Worm (Caenorhabditis elegans) whole organism, early embryonic: ENCODE data around the gene R102.4.

Experiments
- F13C5.2 ChIP-seq: sonication (generic microtip); optimal IDR thresholded peaks from 2 replicates; lab custom pipeline; 2017; ENCODE audit warnings: mild to moderate bottlenecking, missing genetic modification characterization, inconsistent platforms, missing compliant biosample characterization
- ama-1 ChIP-seq: fragments of 150-350 bp; optimal IDR thresholded peaks from 2 replicates; lab custom pipeline; 2014
- ceh-13 ChIP-seq: fragments of 200-800 bp; sonication (Bioruptor generic); optimal IDR thresholded peaks from 2 replicates; lab custom pipeline; 2018; ENCODE audit warnings: mild to moderate bottlenecking, missing genetic modification characterization, missing compliant biosample characterization
- ceh-36 ChIP-seq: sonication (generic microtip); optimal IDR thresholded peaks from 2 replicates; lab custom pipeline; 2016; ENCODE audit warnings: missing genetic modification characterization, inconsistent platforms, missing compliant biosample characterization
- ets-7 ChIP-seq: sonication (generic microtip); optimal IDR thresholded peaks from 2 replicates; lab custom pipeline; 2016; ENCODE audit warnings: missing genotype, missing genetic modification characterization, missing compliant biosample characterization
- flt-1 ChIP-seq: fragments of 200-800 bp; sonication (Bioruptor generic); IDR thresholded peaks from 2 replicates; pipeline ENCODE4 v1.3.6; 2022; ENCODE audit warnings: missing genetic modification characterization, missing compliant biosample characterization
- pes-1 ChIP-seq: fragments of 200-800 bp; sonication (Bioruptor generic); IDR thresholded peaks from 2 replicates; pipeline ENCODE4 v1.3.6; 2022; ENCODE audit warnings: missing genetic modification reagents, missing genetic modification characterization, missing compliant biosample characterization
- sea-1 ChIP-seq: fragments of 200-800 bp; sonication (Bioruptor generic); conservative IDR thresholded peaks from 2 replicates; pipeline ENCODE4 v1.3.6; 2022; ENCODE audit warnings: missing genetic modification characterization, missing compliant biosample characterization
- tbx-11 ChIP-seq: fragments of 200-800 bp; sonication (Bioruptor generic); IDR thresholded peaks from 2 replicates; pipeline ENCODE4 v1.3.6; 2022; ENCODE audit warnings: missing genetic modification characterization, missing compliant biosample characterization
- tra-4 ChIP-seq: sonication (generic microtip); optimal IDR thresholded peaks from 2 replicates; lab custom pipeline; 2017; ENCODE audit warnings: missing genetic modification characterization, missing compliant biosample characterization

DNA sequence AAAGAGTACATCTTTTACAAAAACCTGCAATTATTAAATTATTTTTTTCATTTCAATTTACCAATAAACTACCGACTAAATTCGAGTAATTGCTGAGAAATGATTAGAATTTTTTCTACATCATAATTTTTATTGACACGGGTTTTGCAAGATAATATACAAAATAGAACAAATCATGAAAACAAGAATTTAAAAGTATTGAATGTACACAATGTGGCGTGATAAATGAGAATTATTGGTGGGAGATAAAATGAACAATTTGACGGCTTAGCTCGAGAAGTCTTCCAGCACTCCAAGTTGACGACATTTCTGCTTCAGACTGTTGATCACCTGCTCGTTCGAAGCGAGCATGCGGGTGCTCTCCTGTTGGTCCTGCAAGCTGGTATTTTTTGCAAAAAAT, at the start of gene R102.4:
- TF ChIP-seq tra-4 (tag; lab: Kevin White, UChicago): no peak
- no peak for TF ChIP-seq pes-1 (GFP tag; lab: Robert Waterston, UW)
- no peak for TF ChIP-seq ets-7 (tag; lab: Kevin White, UChicago)
- no peak for TF ChIP-seq ceh-36 (tag; lab: Kevin White, UChicago)
- no peak for TF ChIP-seq ceh-13
- no peak for TF ChIP-seq sea-1 (GFP tag; lab: Robert Waterston, UW)
- TF ChIP-seq F13C5.2: no peak
- no peak for TF ChIP-seq ama-1
- TF ChIP-seq tbx-11 (GFP tag; lab: Robert Waterston, UW): no peak
- no peak for TF ChIP-seq flt-1 (GFP tag; lab: Robert Waterston, UW)
